Fruit fly (Drosophila melanogaster) Kc167 (cell line): ENCODE results near the gene CG31807.

Experiments used
- Myc ChIP-seq: fragments of >200 bp; optimal IDR thresholded peaks from 2 replicates; lab custom pipeline; 2017; ENCODE audit warnings: missing external identifiers
- Sin3A ChIP-seq: fragments of >200 bp; optimal IDR thresholded peaks from 2 replicates; lab custom pipeline; 2018; ENCODE audit warnings: missing external identifiers
- h ChIP-seq: fragments of >200 bp; optimal IDR thresholded peaks from 3 replicates; lab custom pipeline; 2018; ENCODE audit warnings: missing external identifiers
- insv ChIP-seq: fragments of >200 bp; optimal IDR thresholded peaks from 3 replicates; lab custom pipeline; 2018; ENCODE audit warnings: missing external identifiers
- psq ChIP-seq: fragments of >200 bp; optimal IDR thresholded peaks from 2 replicates; lab custom pipeline; 2017; ENCODE audit warnings: missing external identifiers
- ttk ChIP-seq: sonication (Bioruptor generic); optimal IDR thresholded peaks from 2 replicates; lab custom pipeline; 2017; ENCODE audit warnings: missing external identifiers

DNA sequence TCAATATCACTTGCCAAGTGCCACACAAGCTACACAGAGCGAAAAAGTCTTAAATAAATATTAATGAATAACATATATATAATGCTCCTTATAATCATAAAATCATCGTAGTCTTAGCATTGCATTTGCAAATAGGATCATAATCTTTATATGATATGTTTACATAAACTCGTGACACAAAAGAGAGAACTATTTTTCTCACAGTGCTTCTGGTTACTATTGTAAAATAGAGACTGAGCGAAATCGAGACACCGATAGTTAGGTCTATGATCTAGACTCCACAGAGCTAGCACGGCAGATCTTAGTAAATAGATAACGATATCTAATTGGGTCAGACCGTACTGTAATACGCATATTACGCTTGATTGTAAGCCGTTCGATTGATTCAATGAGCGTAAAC lies 25.9 kb upstream of the CG31807 start:
- TF ChIP-seq ttk (lab: Kevin White, UChicago) (no peak), psq (lab: Kevin White, UChicago) (no peak), h (lab: Kevin White, UChicago) (no peak), Sin3A (lab: Kevin White, UChicago) (no peak), Myc (lab: Kevin White, UChicago) (no peak), insv (lab: Kevin White, UChicago) (no peak)
